Fruit fly (Drosophila melanogaster) whole organism, prepupa: ENCODE data around the gene VhaPPA1-2.
A peak's percentile ranks its signal among the peaks of the same experiment; 100 is the strongest.

ENCODE experiments used
- Blimp-1 ChIP-seq: fragments of 200-800 bp; sonication (Bioruptor generic); optimal IDR thresholded peaks from 3 replicates; lab custom pipeline; 2017; ENCODE audit warnings: missing biosample characterization, missing genetic modification characterization, mild to moderate bottlenecking, moderate library complexity, missing genetic modification reagents
- CG10631 ChIP-seq: fragments of 200-800 bp; sonication (Bioruptor generic); optimal IDR thresholded peaks from 2 replicates; lab custom pipeline; 2016; ENCODE audit warnings: missing biosample characterization, missing genetic modification characterization
- CG10669 ChIP-seq: fragments of 200-800 bp; sonication (Bioruptor generic); optimal IDR thresholded peaks from 3 replicates; lab custom pipeline; 2018; ENCODE audit warnings: missing biosample characterization, mild to moderate bottlenecking, missing genetic modification characterization, moderate library complexity
- CG11294 ChIP-seq: fragments of 200-800 bp; sonication (Bioruptor generic); IDR thresholded peaks from 2 replicates; pipeline ENCODE4 v1.3.6; 2022; ENCODE audit warnings: missing biosample characterization, missing genetic modification characterization
- CG11762 ChIP-seq: fragments of 200-800 bp; sonication (Bioruptor generic); optimal IDR thresholded peaks from 3 replicates; lab custom pipeline; 2016; ENCODE audit warnings: missing biosample characterization, missing genetic modification characterization; ENCODE audit not compliant: insufficient read depth
- CG11902 ChIP-seq: fragments of 200-800 bp; sonication (Bioruptor generic); optimal IDR thresholded peaks from 3 replicates; lab custom pipeline; 2016; ENCODE audit warnings: missing biosample characterization, missing genetic modification characterization
- CG15336 ChIP-seq: fragments of 200-800 bp; sonication (Bioruptor generic); IDR thresholded peaks from 2 replicates; pipeline ENCODE4 v1.3.6; 2022; ENCODE audit warnings: missing biosample characterization, missing genetic modification characterization
- CG16779 ChIP-seq: fragments of 200-800 bp; sonication (Bioruptor generic); optimal IDR thresholded peaks from 3 replicates; lab custom pipeline; 2017; ENCODE audit warnings: missing biosample characterization, mild to moderate bottlenecking, missing genetic modification characterization
- CG3032 ChIP-seq: fragments of 200-800 bp; optimal IDR thresholded peaks from 2 replicates; lab custom pipeline; 2019; ENCODE audit warnings: missing biosample characterization, mild to moderate bottlenecking, missing genetic modification characterization, moderate library complexity
- CG32006 ChIP-seq: fragments of 200-800 bp; sonication (Bioruptor generic); optimal IDR thresholded peaks from 3 replicates; lab custom pipeline; 2017; ENCODE audit warnings: missing biosample characterization, mild to moderate bottlenecking, missing genetic modification characterization
- CG3919 ChIP-seq: fragments of 200-800 bp; sonication (Bioruptor generic); optimal IDR thresholded peaks from 3 replicates; lab custom pipeline; 2016; ENCODE audit warnings: missing biosample characterization, missing genetic modification characterization
- CG4318 ChIP-seq: fragments of 200-800 bp; sonication (Bioruptor generic); optimal IDR thresholded peaks from 3 replicates; lab custom pipeline; 2017; ENCODE audit warnings: missing biosample characterization, mild to moderate bottlenecking, missing genetic modification characterization
- CG6163 ChIP-seq: fragments of 200-800 bp; sonication (Bioruptor generic); IDR thresholded peaks from 3 replicates; pipeline ENCODE4 v1.3.6; 2022; ENCODE audit warnings: missing biosample characterization, missing genetic modification characterization
- CG6276 ChIP-seq: fragments of 200-800 bp; sonication (Bioruptor generic); optimal IDR thresholded peaks from 2 replicates; lab custom pipeline; 2017; ENCODE audit warnings: missing biosample characterization, mild to moderate bottlenecking, missing genetic modification characterization
- CG6792 ChIP-seq: fragments of 200-800 bp; sonication (Bioruptor generic); optimal IDR thresholded peaks from 3 replicates; lab custom pipeline; 2016; ENCODE audit warnings: missing biosample characterization, missing genetic modification characterization
- CG6808 ChIP-seq: fragments of 200-800 bp; sonication (Bioruptor generic); optimal IDR thresholded peaks from 3 replicates; lab custom pipeline; 2017; ENCODE audit warnings: missing biosample characterization, missing genetic modification characterization, mild to moderate bottlenecking, moderate library complexity, missing genetic modification reagents
- CG6854 ChIP-seq: fragments of 200-800 bp; sonication (Bioruptor generic); optimal IDR thresholded peaks from 2 replicates; lab custom pipeline; 2017; ENCODE audit warnings: missing biosample characterization, mild to moderate bottlenecking, missing genetic modification characterization
- CG7368 ChIP-seq: fragments of 200-800 bp; sonication (Bioruptor generic); optimal IDR thresholded peaks from 3 replicates; lab custom pipeline; 2016; ENCODE audit warnings: missing biosample characterization, missing genetic modification characterization
- CG8319 ChIP-seq: fragments of 200-800 bp; sonication (Bioruptor generic); optimal IDR thresholded peaks from 3 replicates; lab custom pipeline; 2016; ENCODE audit warnings: missing biosample characterization, missing genetic modification characterization
- CG8632 ChIP-seq: fragments of 200-800 bp; sonication (Bioruptor generic); optimal IDR thresholded peaks from 3 replicates; lab custom pipeline; 2016; ENCODE audit warnings: missing biosample characterization, missing genetic modification characterization
- CG9139 ChIP-seq: fragments of 200-800 bp; sonication (Bioruptor generic); optimal IDR thresholded peaks from 3 replicates; lab custom pipeline; 2017; ENCODE audit warnings: missing biosample characterization, mild to moderate bottlenecking, missing genetic modification characterization
- Eip78C ChIP-seq: fragments of 200-800 bp; sonication (Bioruptor generic); peaks from one replicate; lab custom pipeline; 2016; ENCODE audit warnings: missing biosample characterization, missing genetic modification characterization
- Eip93F ChIP-seq: fragments of 200-800 bp; sonication (Bioruptor generic); optimal IDR thresholded peaks from 2 replicates; lab custom pipeline; 2016; ENCODE audit warnings: missing biosample characterization, mild to moderate bottlenecking, missing genetic modification characterization
- Gug ChIP-seq: fragments of 200-800 bp; sonication (Bioruptor generic); IDR thresholded peaks from 2 replicates; pipeline ENCODE4 v1.3.6; 2022; ENCODE audit warnings: missing biosample characterization, missing genetic modification characterization
- Hr38 ChIP-seq: sonication (Bioruptor generic); optimal IDR thresholded peaks from 2 replicates; lab custom pipeline; 2016; ENCODE audit warnings: missing biosample characterization, missing genetic modification characterization
- Hr39 ChIP-seq: fragments of 200-800 bp; sonication (Bioruptor generic); optimal IDR thresholded peaks from 2 replicates; lab custom pipeline; 2016; ENCODE audit warnings: missing biosample characterization, missing genetic modification characterization
- Hr4 ChIP-seq: fragments of 200-800 bp; sonication (Bioruptor generic); optimal IDR thresholded peaks from 3 replicates; lab custom pipeline; 2016; ENCODE audit warnings: missing biosample characterization, missing genetic modification characterization
- Lpt ChIP-seq: fragments of 200-800 bp; sonication (Bioruptor generic); optimal IDR thresholded peaks from 3 replicates; lab custom pipeline; 2016; ENCODE audit warnings: missing biosample characterization, missing genetic modification characterization
- Met ChIP-seq: fragments of 200-800 bp; sonication (Bioruptor generic); optimal IDR thresholded peaks from 3 replicates; lab custom pipeline; 2016; ENCODE audit warnings: missing biosample characterization, missing genetic modification characterization
- OdsH ChIP-seq: fragments of 200-800 bp; sonication (Bioruptor generic); optimal IDR thresholded peaks from 3 replicates; lab custom pipeline; 2016; ENCODE audit warnings: missing biosample characterization, missing genetic modification characterization
- Sox102F ChIP-seq: fragments of 200-800 bp; sonication (Bioruptor generic); optimal IDR thresholded peaks from 2 replicates; lab custom pipeline; 2016; ENCODE audit warnings: missing biosample characterization, mild to moderate bottlenecking, missing genetic modification characterization
- Sox14 ChIP-seq: fragments of 200-800 bp; sonication (Bioruptor generic); optimal IDR thresholded peaks from 3 replicates; lab custom pipeline; 2016; ENCODE audit warnings: missing biosample characterization, missing genetic modification characterization
- Sox15 ChIP-seq: fragments of 200-800 bp; sonication (Bioruptor generic); optimal IDR thresholded peaks from 3 replicates; lab custom pipeline; 2016; ENCODE audit warnings: missing biosample characterization, missing genetic modification characterization
- acj6 ChIP-seq: fragments of 200-800 bp; sonication (Bioruptor generic); optimal IDR thresholded peaks from 3 replicates; lab custom pipeline; 2016; ENCODE audit warnings: missing biosample characterization, missing genetic modification characterization
- dac ChIP-seq: fragments of 200-800 bp; sonication (Bioruptor generic); optimal IDR thresholded peaks from 2 replicates; lab custom pipeline; 2017; ENCODE audit warnings: missing biosample characterization, mild to moderate bottlenecking, missing genetic modification characterization
- dsx ChIP-seq: fragments of 200-800 bp; optimal IDR thresholded peaks from 3 replicates; lab custom pipeline; 2019; ENCODE audit warnings: missing biosample characterization, mild to moderate bottlenecking, missing genetic modification characterization, moderate library complexity; ENCODE audit not compliant: poor library complexity, severe bottlenecking
- eg ChIP-seq: fragments of 200-800 bp; sonication (Bioruptor generic); IDR thresholded peaks from 3 replicates; pipeline ENCODE4 v1.3.6; 2022; ENCODE audit warnings: missing biosample characterization, missing genetic modification characterization
- fd59A ChIP-seq: fragments of 200-800 bp; sonication (Bioruptor generic); optimal IDR thresholded peaks from 2 replicates; lab custom pipeline; 2017; ENCODE audit warnings: missing biosample characterization, mild to moderate bottlenecking, missing genetic modification characterization, missing genetic modification reagents
- fd85E ChIP-seq: fragments of 200-800 bp; sonication (Bioruptor generic); optimal IDR thresholded peaks from 3 replicates; lab custom pipeline; 2016; ENCODE audit warnings: missing biosample characterization, missing genetic modification characterization
- fkh ChIP-seq: fragments of 200-800 bp; sonication (Bioruptor generic); optimal IDR thresholded peaks from 3 replicates; lab custom pipeline; 2017; ENCODE audit warnings: missing biosample characterization, mild to moderate bottlenecking, missing genetic modification characterization, moderate library complexity
- lz ChIP-seq: fragments of 200-800 bp; sonication (Bioruptor generic); optimal IDR thresholded peaks from 3 replicates; lab custom pipeline; 2016; ENCODE audit warnings: missing biosample characterization, missing genetic modification characterization
- net ChIP-seq: fragments of 200-800 bp; sonication (Bioruptor generic); optimal IDR thresholded peaks from 3 replicates; lab custom pipeline; 2016; ENCODE audit warnings: missing biosample characterization, missing genetic modification characterization
- pdm3 ChIP-seq: fragments of 200-800 bp; sonication (Bioruptor generic); optimal IDR thresholded peaks from 3 replicates; lab custom pipeline; 2016; ENCODE audit warnings: missing biosample characterization, missing genetic modification characterization
- salr ChIP-seq, 2 experiments: fragments of 200-800 bp; sonication (Bioruptor generic); optimal IDR thresholded peaks; 3 replicates each; lab custom pipeline; 2016 to 2018; ENCODE audit warnings: missing biosample characterization in 2 of 2, missing genetic modification characterization in 2 of 2, mild to moderate bottlenecking in 1 of 2
- spab ChIP-seq: fragments of 200-800 bp; sonication (Bioruptor generic); optimal IDR thresholded peaks from 2 replicates; lab custom pipeline; 2017; ENCODE audit warnings: missing biosample characterization, mild to moderate bottlenecking, missing genetic modification characterization, missing genetic modification reagents
- topi ChIP-seq: fragments of 200-800 bp; sonication (Bioruptor generic); optimal IDR thresholded peaks from 3 replicates; lab custom pipeline; 2016; ENCODE audit warnings: missing biosample characterization, missing genetic modification characterization
- vri ChIP-seq: fragments of 200-800 bp; sonication (Bioruptor generic); optimal IDR thresholded peaks from 3 replicates; lab custom pipeline; 2016; ENCODE audit warnings: missing biosample characterization, mild to moderate bottlenecking, missing genetic modification characterization

Gene VhaPPA1-2

dm6 chr3R:14853767-14854191 lies 46.3 kb downstream of the VhaPPA1-2 start (continued):
- TF ChIP-seq vri (GFP tag; lab: Kevin White, UChicago), result peak; percentile 81
- no peak for TF ChIP-seq Hr38 (GFP tag; lab: Kevin White, UChicago)
- TF ChIP-seq CG3032 (tag; lab: Kevin White, UChicago), result no peak
- TF ChIP-seq Sox102F (GFP tag; lab: Kevin White, UChicago), result peak; percentile 79
- TF ChIP-seq CG11762 (GFP tag; lab: Kevin White, UChicago), result peak; percentile 27
- TF ChIP-seq dac, result no peak
- no peak for TF ChIP-seq salr (GFP tag; optimal IDR thresholded peaks at IDR 0.05; lab: Kevin White, UChicago)
- TF ChIP-seq CG32006, result no peak
- peak; percentile 74 for TF ChIP-seq CG16779 (tag; lab: Kevin White, UChicago)
- no peak for TF ChIP-seq CG11902 (GFP tag; lab: Kevin White, UChicago)
- no peak for TF ChIP-seq acj6 (GFP tag; lab: Kevin White, UChicago)
- TF ChIP-seq spab, result peak; percentile 1
- TF ChIP-seq Gug (GFP tag; lab: Robert Waterston, UW), result peak; percentile 17; the same call in 1 of the 2 replicates
- peak; percentile 70; the same call in 2 of the 3 replicates for TF ChIP-seq eg
- peak; percentile 56 for TF ChIP-seq Lpt (GFP tag; lab: Kevin White, UChicago)
- peak; percentile 70 for TF ChIP-seq net (GFP tag; lab: Kevin White, UChicago)
- TF ChIP-seq Met (GFP tag; lab: Kevin White, UChicago), result peak; percentile 46
- TF ChIP-seq topi (GFP tag; lab: Kevin White, UChicago), result peak; percentile 66
- peak; percentile 42 for TF ChIP-seq CG7368 (GFP tag; lab: Kevin White, UChicago)
- peak; percentile 72 for TF ChIP-seq CG9139 (GFP tag; lab: Kevin White, UChicago)
- TF ChIP-seq dsx (GFP tag; lab: Kevin White, UChicago), result peak; percentile 55
- peak; percentile 79 for TF ChIP-seq CG6163 (GFP tag; lab: Robert Waterston, UW)

- no peak for TF ChIP-seq CG11762 (GFP tag; lab: Kevin White, UChicago)
- TF ChIP-seq acj6 (GFP tag; lab: Kevin White, UChicago), result no peak
- no peak for TF ChIP-seq Blimp-1 (GFP tag; lab: Kevin White, UChicago)
- no peak for TF ChIP-seq CG15336 (GFP tag; lab: Robert Waterston, UW)
- no peak for TF ChIP-seq lz (GFP tag; lab: Kevin White, UChicago)
- TF ChIP-seq CG11294 (GFP tag; lab: Robert Waterston, UW), result no peak
- no peak for TF ChIP-seq CG11902 (GFP tag; lab: Kevin White, UChicago)
- TF ChIP-seq Hr39 (GFP tag; lab: Kevin White, UChicago), result no peak
- TF ChIP-seq Met (GFP tag; lab: Kevin White, UChicago), result no peak
- TF ChIP-seq CG3919 (GFP tag; lab: Kevin White, UChicago), result peak; percentile 1
- TF ChIP-seq fd85E (GFP tag; lab: Kevin White, UChicago), result no peak
- TF ChIP-seq CG6808 (GFP tag; lab: Kevin White, UChicago), result peak; percentile 43
- no peak for TF ChIP-seq CG32006
- no peak for TF ChIP-seq Eip93F (GFP tag; lab: Kevin White, UChicago)
- TF ChIP-seq CG6792 (GFP tag; lab: Kevin White, UChicago), result no peak
- TF ChIP-seq Eip78C, result peak; percentile 53
- TF ChIP-seq vri (GFP tag; lab: Kevin White, UChicago), result no peak
- no peak for TF ChIP-seq OdsH (GFP tag; lab: Kevin White, UChicago)
- no peak for TF ChIP-seq net (GFP tag; lab: Kevin White, UChicago)
- no peak for TF ChIP-seq CG16779 (tag; lab: Kevin White, UChicago)
- no peak for TF ChIP-seq salr (GFP tag; optimal IDR thresholded peaks at IDR 0.05; lab: Kevin White, UChicago)
- TF ChIP-seq CG6163 (GFP tag; lab: Robert Waterston, UW), result no peak
- peak; percentile 12 for TF ChIP-seq CG10669 (GFP tag; lab: Kevin White, UChicago)
- TF ChIP-seq Hr4, result no peak
- no peak for TF ChIP-seq CG6854 (GFP tag; lab: Kevin White, UChicago)
- peak; percentile 18 for TF ChIP-seq spab
- no peak for TF ChIP-seq Gug (GFP tag; lab: Robert Waterston, UW)
- TF ChIP-seq dsx (GFP tag; lab: Kevin White, UChicago), result peak; percentile 25
- TF ChIP-seq CG10631 (GFP tag; lab: Kevin White, UChicago), result no peak
- no peak for TF ChIP-seq fd59A (GFP tag; lab: Kevin White, UChicago)
- no peak for TF ChIP-seq CG8319 (GFP tag; lab: Kevin White, UChicago)
- no peak for TF ChIP-seq CG4318 (GFP tag; lab: Kevin White, UChicago)
- TF ChIP-seq fkh (GFP tag; lab: Kevin White, UChicago), result no peak
- no peak for TF ChIP-seq CG3032 (tag; lab: Kevin White, UChicago)
- TF ChIP-seq pdm3, result no peak
- no peak for TF ChIP-seq CG8632 (GFP tag; lab: Kevin White, UChicago)
- no peak for TF ChIP-seq Sox14 (GFP tag; lab: Kevin White, UChicago)
- no peak for TF ChIP-seq dac
- no peak for TF ChIP-seq CG9139 (GFP tag; lab: Kevin White, UChicago)
- TF ChIP-seq CG6276 (GFP tag; lab: Kevin White, UChicago), result no peak
- TF ChIP-seq Sox15 (GFP tag; lab: Kevin White, UChicago), result no peak
These were observed 47.5 kb downstream of the VhaPPA1-2 start for dm6 chr3R:14852610-14853009.
